Fruit fly (Drosophila melanogaster) whole organism: ENCODE data around the gene CG4020.

Source experiments
- Dll ChIP-seq: fragments of >200 bp; optimal IDR thresholded peaks from 2 replicates; lab custom pipeline; 2017
- pan ChIP-seq: fragments of >200 bp; optimal IDR thresholded peaks from 2 replicates; lab custom pipeline; 2017
- psq ChIP-seq: fragments of >200 bp; optimal IDR thresholded peaks from 2 replicates; lab custom pipeline; 2017
- usp ChIP-seq: fragments of >200 bp; optimal IDR thresholded peaks from 2 replicates; lab custom pipeline; 2017; ENCODE audit warnings: missing biosample characterization, missing genetic modification characterization, mixed read lengths

- TF ChIP-seq usp (GFP tag; lab: Kevin White, UChicago), result no peak
- TF ChIP-seq pan (lab: Kevin White, UChicago), result no peak
- TF ChIP-seq Dll (lab: Kevin White, UChicago), result no peak
- TF ChIP-seq psq (lab: Kevin White, UChicago), result no peak
These were observed 16.5 kb downstream of the CG4020 start for dm6 chrX:5922057-5922456.
